Worm (Caenorhabditis elegans) whole organism, L3 larva: Measurements from ENCODE around the gene clec-239.
"Not testable (repeated sequence)": the region's sequence is repeated elsewhere in the genome, so short reads cannot be mapped to it uniquely, and the experiment has no call there.

Experiments
- R02D3.7 ChIP-seq: fragments of 150-350 bp; optimal IDR thresholded peaks from 2 replicates; lab custom pipeline; 2014; ENCODE audit warnings: missing biosample characterization, missing genetic modification characterization
- ZK546.5 ChIP-seq: sonication (generic microtip); optimal IDR thresholded peaks from 2 replicates; lab custom pipeline; 2017; ENCODE audit warnings: missing biosample characterization, missing genetic modification characterization
- ama-1 ChIP-seq: fragments of 150-350 bp; optimal IDR thresholded peaks from 2 replicates; lab custom pipeline; 2018
- ceh-16 ChIP-seq: sonication (generic microtip); optimal IDR thresholded peaks from 2 replicates; lab custom pipeline; 2017; ENCODE audit warnings: missing biosample characterization, missing genetic modification characterization
- ceh-82 ChIP-seq: fragments of 150-350 bp; optimal IDR thresholded peaks from 2 replicates; lab custom pipeline; 2014; ENCODE audit warnings: missing biosample characterization, missing genetic modification characterization
- daf-12 ChIP-seq: fragments of 150-350 bp; optimal IDR thresholded peaks from 2 replicates; lab custom pipeline; 2014; ENCODE audit warnings: missing biosample characterization, missing genetic modification reagents, missing genetic modification characterization
- egl-5 ChIP-seq: fragments of 150-350 bp; optimal IDR thresholded peaks from 2 replicates; lab custom pipeline; 2017; ENCODE audit warnings: missing biosample characterization, missing genetic modification reagents, missing genetic modification characterization, inconsistent platforms
- elt-1 ChIP-seq: fragments of 150-350 bp; optimal IDR thresholded peaks from 2 replicates; lab custom pipeline; 2014; ENCODE audit warnings: missing biosample characterization, missing genetic modification characterization
- elt-2 ChIP-seq: sonication (generic microtip); optimal IDR thresholded peaks from 2 replicates; lab custom pipeline; 2016; ENCODE audit warnings: missing genetic modification reagents, mild to moderate bottlenecking, missing genetic modification characterization, missing compliant biosample characterization
- eor-1 ChIP-seq, 2 experiments: fragments of 150-350 bp; optimal IDR thresholded peaks; 2 replicates each; lab custom pipeline; 2014 to 2018; ENCODE audit warnings: missing biosample characterization in 2 of 2, missing genetic modification characterization in 2 of 2
- fkh-10 ChIP-seq: sonication (generic microtip); optimal IDR thresholded peaks from 2 replicates; lab custom pipeline; 2017; ENCODE audit warnings: missing biosample characterization, missing genetic modification reagents, missing genetic modification characterization
- fkh-2 ChIP-seq: fragments of 150-350 bp; optimal IDR thresholded peaks from 2 replicates; lab custom pipeline; 2014; ENCODE audit warnings: missing biosample characterization, missing genetic modification reagents, missing genetic modification characterization
- hmg-11 ChIP-seq: sonication (generic microtip); optimal IDR thresholded peaks from 2 replicates; lab custom pipeline; 2016; ENCODE audit warnings: missing genetic modification characterization, missing compliant biosample characterization
- lin-15B ChIP-seq: fragments of 150-350 bp; optimal IDR thresholded peaks from 2 replicates; lab custom pipeline; 2014; ENCODE audit warnings: missing biosample characterization, missing genetic modification characterization
- lin-39 ChIP-seq: fragments of 150-350 bp; optimal IDR thresholded peaks from 2 replicates; lab custom pipeline; 2018; ENCODE audit warnings: missing biosample characterization, missing genetic modification reagents, missing genetic modification characterization
- mdl-1 ChIP-seq: fragments of 150-350 bp; optimal IDR thresholded peaks from 2 replicates; lab custom pipeline; 2014; ENCODE audit warnings: missing biosample characterization, missing genetic modification characterization
- mml-1 ChIP-seq: fragments of 150-350 bp; sonication (generic microtip); optimal IDR thresholded peaks from 3 replicates; lab custom pipeline; 2014; ENCODE audit warnings: missing biosample characterization, missing genetic modification characterization
- nfya-1 ChIP-seq: sonication (generic microtip); optimal IDR thresholded peaks from 2 replicates; lab custom pipeline; 2017; ENCODE audit warnings: missing genetic modification characterization, mild to moderate bottlenecking, missing compliant biosample characterization, antibody characterized with exemption, moderate library complexity; ENCODE audit not compliant: insufficient read depth
- nhr-11 ChIP-seq: fragments of 150-350 bp; optimal IDR thresholded peaks from 2 replicates; lab custom pipeline; 2014; ENCODE audit warnings: missing biosample characterization, missing genetic modification characterization
- nhr-12 ChIP-seq: fragments of 150-350 bp; optimal IDR thresholded peaks from 2 replicates; lab custom pipeline; 2014; ENCODE audit warnings: missing biosample characterization, missing genetic modification characterization
- nhr-23 ChIP-seq: fragments of 150-350 bp; optimal IDR thresholded peaks from 2 replicates; lab custom pipeline; 2014; ENCODE audit warnings: missing biosample characterization, missing genetic modification reagents, missing genetic modification characterization
- nhr-67 ChIP-seq: fragments of 150-350 bp; optimal IDR thresholded peaks from 2 replicates; lab custom pipeline; 2014; ENCODE audit warnings: missing biosample characterization, missing genetic modification characterization
- nhr-76 ChIP-seq: fragments of 150-350 bp; sonication (generic microtip); optimal IDR thresholded peaks from 5 replicates; lab custom pipeline; 2014; ENCODE audit warnings: missing biosample characterization, missing genetic modification characterization
- nhr-77 ChIP-seq: fragments of 150-350 bp; optimal IDR thresholded peaks from 2 replicates; lab custom pipeline; 2014; ENCODE audit warnings: missing biosample characterization, missing genetic modification characterization
- pha-4 ChIP-seq: fragments of 150-350 bp; optimal IDR thresholded peaks from 2 replicates; lab custom pipeline; 2014; ENCODE audit warnings: missing biosample characterization, missing genetic modification reagents, missing genetic modification characterization
- sea-2 ChIP-seq: fragments of 150-350 bp; sonication (generic microtip); optimal IDR thresholded peaks from 4 replicates; lab custom pipeline; 2014; ENCODE audit warnings: missing biosample characterization, missing genetic modification reagents, missing genetic modification characterization
- skn-1 ChIP-seq: fragments of 150-350 bp; optimal IDR thresholded peaks from 2 replicates; lab custom pipeline; 2014; ENCODE audit warnings: missing biosample characterization, missing genetic modification characterization
- snpc-4 ChIP-seq: fragments of 150-350 bp; optimal IDR thresholded peaks from 2 replicates; lab custom pipeline; 2014; ENCODE audit warnings: missing biosample characterization, missing genetic modification characterization
- tbx-2 ChIP-seq: sonication (generic microtip); optimal IDR thresholded peaks from 2 replicates; lab custom pipeline; 2016; ENCODE audit warnings: mild to moderate bottlenecking, missing genetic modification characterization, missing compliant biosample characterization
- unc-39 ChIP-seq: sonication (generic microtip); optimal IDR thresholded peaks from 4 replicates; lab custom pipeline; 2017; ENCODE audit warnings: missing biosample characterization, missing genetic modification characterization
- unc-62 ChIP-seq: fragments of 150-350 bp; sonication (generic microtip); optimal IDR thresholded peaks from 4 replicates; lab custom pipeline; 2014; ENCODE audit warnings: missing biosample characterization, missing genetic modification reagents, missing genetic modification characterization
- zag-1 ChIP-seq: fragments of 150-350 bp; optimal IDR thresholded peaks from 2 replicates; lab custom pipeline; 2014; ENCODE audit warnings: missing biosample characterization, missing genetic modification characterization

The clec-239 gene

ce11 chrV:16918378-16918777 lies 38.0 kb upstream of the clec-239 start, which contains the start of the genes fbxa-206 and Y102A5C.2:
Gene fbxa-206 (minus strand): TSS chrV:16918478.
Gene Y102A5C.2 (plus strand): TSS chrV:16918731.
- TF ChIP-seq egl-5 (tag; lab: Kevin White, UChicago) (no peak), sea-2 (no peak), unc-62 (GFP tag; lab: Kevin White, UChicago) (no peak)

DNA sequence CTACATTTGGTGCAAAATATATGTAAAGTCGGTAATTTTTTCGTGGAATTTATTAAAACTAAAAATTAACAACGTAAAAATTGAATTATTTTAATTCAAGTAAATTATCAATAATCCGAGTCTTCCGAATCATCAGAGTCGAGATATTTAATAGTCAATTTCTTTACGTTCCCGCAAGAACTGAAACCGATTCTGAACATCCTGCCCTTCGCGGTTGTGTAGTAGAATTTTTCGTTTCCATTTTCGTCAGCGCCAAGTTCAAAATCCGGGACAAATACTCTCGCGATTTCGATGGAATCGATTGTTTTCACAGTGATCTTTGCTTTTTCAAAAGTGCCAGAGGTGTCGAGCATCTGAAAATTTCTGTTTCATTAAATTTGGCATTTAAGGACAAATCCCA lies 36.7 kb upstream of the clec-239 start:
- TF ChIP-seq nhr-12 (tag; lab: Kevin White, UChicago) (no peak), fkh-10 (GFP tag; lab: Kevin White, UChicago) (no peak), mdl-1 (tag; lab: Kevin White, UChicago) (no peak), ceh-82 (no peak), unc-39 (no peak), daf-12 (tag; lab: Kevin White, UChicago) (no peak), nhr-67 (tag; lab: Kevin White, UChicago) (no peak), R02D3.7 (tag; lab: Kevin White, UChicago) (no peak), mml-1 (tag; lab: Kevin White, UChicago) (no peak), ZK546.5 (tag; lab: Kevin White, UChicago) (no peak), ama-1 (lab: Kevin White, UChicago) (no peak), hmg-11 (tag; lab: Kevin White, UChicago) (no peak), fkh-2 (tag; lab: Kevin White, UChicago) (no peak), tbx-2 (no peak), lin-15B (tag; lab: Kevin White, UChicago) (no peak), ceh-16 (no peak)

DNA sequence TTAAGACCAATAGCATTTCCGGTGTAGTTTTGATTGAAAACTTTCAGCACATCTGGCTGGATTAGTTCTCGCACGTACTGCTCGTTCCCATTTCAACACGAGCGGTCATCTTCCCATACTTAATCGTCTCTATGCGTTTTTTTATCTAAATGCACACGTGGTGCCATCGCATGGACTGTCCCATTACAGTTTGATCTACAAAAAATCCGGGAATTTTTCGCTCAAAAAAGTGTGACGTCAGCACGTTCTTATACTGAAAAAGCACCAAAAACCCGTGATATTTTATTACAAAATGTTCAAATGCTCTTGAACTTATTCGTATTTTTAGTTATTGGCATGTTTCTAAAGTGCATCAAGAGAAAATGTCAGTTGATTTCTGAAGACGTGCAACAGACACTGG lies 34.4 kb upstream of the clec-239 start, which contains the start of gene Y102A5C.4:
TSS of gene Y102A5C.4 (plus strand) at position 301 of the 400 bp plus-strand sequence.
- TF ChIP-seq elt-1 (tag; lab: Kevin White, UChicago) (no peak), skn-1 (tag; lab: Kevin White, UChicago) (no peak), R02D3.7 (tag; lab: Kevin White, UChicago) (no peak), zag-1 (tag; lab: Kevin White, UChicago) (no peak), ceh-16 (no peak), pha-4 (tag; lab: Kevin White, UChicago) (no peak), nfya-1 (tag; lab: Kevin White, UChicago) (no peak), ZK546.5 (tag; lab: Kevin White, UChicago) (no peak), nhr-12 (tag; lab: Kevin White, UChicago) (no peak), snpc-4 (tag; lab: Kevin White, UChicago) (no peak), tbx-2 (no peak), nhr-77 (tag; lab: Kevin White, UChicago) (no peak), elt-2 (tag; lab: Kevin White, UChicago) (no peak), daf-12 (tag; lab: Kevin White, UChicago) (no peak), nhr-76 (tag; lab: Kevin White, UChicago) (no peak)

- TF ChIP-seq lin-39 (no peak), ceh-82 (no peak)
- TF ChIP-seq, all 47 proteins: peak for 0
Observed at ce11 chrV:16927345-16927744, 29.0 kb upstream of the clec-239 start, which contains the start of gene Y102A5C.36. Gene Y102A5C.36 (minus strand): TSS chrV:16927445.

DNA sequence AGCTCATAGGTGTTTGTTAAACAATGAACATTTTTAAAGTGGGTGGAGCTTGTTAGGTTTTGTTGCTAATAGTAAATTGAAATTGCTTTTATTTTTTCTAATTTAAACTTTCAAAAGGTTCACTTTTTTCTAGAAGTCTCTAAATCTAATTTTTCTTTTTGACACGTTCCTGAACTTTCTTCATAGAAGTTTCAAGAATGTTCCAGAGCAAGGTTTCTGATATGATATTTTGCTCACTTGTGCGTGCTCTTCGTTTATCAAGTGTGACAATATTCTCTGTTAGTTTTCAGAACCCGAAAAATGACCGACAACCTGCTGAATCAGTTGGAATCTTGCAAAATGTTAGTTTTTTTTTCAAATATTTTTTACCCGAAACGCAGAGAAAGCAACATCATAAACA lies 17.6 kb upstream of the clec-239 start, which contains the start of gene fbxa-148:
TSS of gene fbxa-148 (plus strand) at position 301 of the 400 bp plus-strand sequence.
- TF ChIP-seq nhr-12 (tag; lab: Kevin White, UChicago); ama-1 (lab: Kevin White, UChicago); eor-1 (tag; optimal IDR thresholded peaks at IDR 0.05; lab: Kevin White, UChicago): not testable (repeated sequence)

- not testable (repeated sequence) for TF ChIP-seq nhr-11; nhr-23 (tag; lab: Kevin White, UChicago); ceh-16
Observed at ce11 chrV:16948011-16948410, 8.3 kb upstream of the clec-239 start, which contains the start of gene fbxa-112. Gene fbxa-112 (minus strand): TSS chrV:16948111.
